Worm (Caenorhabditis elegans): Measurements from ENCODE around the gene str-30.

Gene str-30

ce11 chrV:3771437-3772256 is 46.8 kb downstream of the str-30 start, which contains the start of the genes R08E5.1 and rips-1 (continued):
- no peak for TF ChIP-seq hpl-2 (GFP tag; optimal IDR thresholded peaks at IDR 0.05)
- TF ChIP-seq hlh-17 (GFP tag; optimal IDR thresholded peaks at IDR 0.05; ENCODE audit: borderline replicate concordance): no peak
- no peak for TF ChIP-seq nhr-84 (tag; optimal IDR thresholded peaks at IDR 0.05)
- TF ChIP-seq xbp-1 (tag; optimal IDR thresholded peaks at IDR 0.05): no peak
- TF ChIP-seq fos-1 (tag; optimal IDR thresholded peaks at IDR 0.05): no peak
- TF ChIP-seq tlp-1 (tag; optimal IDR thresholded peaks at IDR 0.05): no peak
- TF ChIP-seq nhr-85 (tag): peak; percentile 81
- TF ChIP-seq ama-1 (optimal IDR thresholded peaks at IDR 0.05): no peak
- TF ChIP-seq efl-3 (GFP tag; optimal IDR thresholded peaks at IDR 0.05): no peak
- no peak for TF ChIP-seq C34B4.2 (tag; optimal IDR thresholded peaks at IDR 0.05)
- TF ChIP-seq aha-1 (tag; optimal IDR thresholded peaks at IDR 0.05): peak; percentile 39
- TF ChIP-seq unc-130 (tag; optimal IDR thresholded peaks at IDR 0.05): peak; percentile 26
- TF ChIP-seq snpc-4 (tag; optimal IDR thresholded peaks at IDR 0.05): no peak
- no peak for TF ChIP-seq pag-3 (tag; optimal IDR thresholded peaks at IDR 0.05; ENCODE audit: borderline replicate concordance, insufficient read depth)
- no peak for TF ChIP-seq unc-86 (tag; optimal IDR thresholded peaks at IDR 0.05)
- TF ChIP-seq sox-4 (tag; optimal IDR thresholded peaks at IDR 0.05): no peak
- no peak for TF ChIP-seq egl-13 (tag; optimal IDR thresholded peaks at IDR 0.05)
- no peak for TF ChIP-seq sptf-1 (tag; optimal IDR thresholded peaks at IDR 0.05)
- no peak for TF ChIP-seq lir-3 (tag; optimal IDR thresholded peaks at IDR 0.05; ENCODE audit: poor library complexity)
- TF ChIP-seq lin-15B (tag; optimal IDR thresholded peaks at IDR 0.05): no peak
- TF ChIP-seq nhr-71 (tag; optimal IDR thresholded peaks at IDR 0.05): no peak
- no peak for TF ChIP-seq alr-1 (tag; optimal IDR thresholded peaks at IDR 0.05; ENCODE audit: borderline replicate concordance)
- no peak for TF ChIP-seq C16A3.4 (tag; optimal IDR thresholded peaks at IDR 0.05)
- TF ChIP-seq Y116A8C.19 (tag; optimal IDR thresholded peaks at IDR 0.05; ENCODE audit: borderline replicate concordance): no peak
- TF ChIP-seq irx-1 (tag; optimal IDR thresholded peaks at IDR 0.05): no peak
- no peak for TF ChIP-seq nhr-12 (tag; optimal IDR thresholded peaks at IDR 0.05)
- no peak for TF ChIP-seq zag-1 (tag; optimal IDR thresholded peaks at IDR 0.05)
- TF ChIP-seq zip-4 (GFP tag; optimal IDR thresholded peaks at IDR 0.05): no peak
- TF ChIP-seq nhr-28 (tag; optimal IDR thresholded peaks at IDR 0.05): no peak
- no peak for TF ChIP-seq ztf-11 (tag; optimal IDR thresholded peaks at IDR 0.05)
- peak; percentile 62 for TF ChIP-seq blmp-1 (tag; optimal IDR thresholded peaks at IDR 0.05)
- no peak for TF ChIP-seq ces-1 (GFP tag; optimal IDR thresholded peaks at IDR 0.05)
- TF ChIP-seq nhr-20 (tag; optimal IDR thresholded peaks at IDR 0.05): peak; percentile 43
- TF ChIP-seq sup-37 (GFP tag; optimal IDR thresholded peaks at IDR 0.05): no peak
- no peak for TF ChIP-seq tbx-2 (tag; optimal IDR thresholded peaks at IDR 0.05)
- no peak for TF ChIP-seq lsy-2 (tag; optimal IDR thresholded peaks at IDR 0.05)
- TF ChIP-seq ceh-88 (GFP tag; IDR thresholded peaks at IDR 0.05): no peak
- TF ChIP-seq dsc-1 (tag; optimal IDR thresholded peaks at IDR 0.05): no peak
- no peak for TF ChIP-seq nhr-237 (tag; optimal IDR thresholded peaks at IDR 0.05)
- no peak for TF ChIP-seq pqm-1 (tag; optimal IDR thresholded peaks at IDR 0.05)

- TF ChIP-seq ceh-82 (tag; optimal IDR thresholded peaks at IDR 0.05) (no peak), swsn-7 (tag; optimal IDR thresholded peaks at IDR 0.05) (no peak), nhr-85 (tag) (no peak), elt-2 (tag; optimal IDR thresholded peaks at IDR 0.05) (no peak), ceh-88 (GFP tag; IDR thresholded peaks at IDR 0.05) (no peak), ets-5 (GFP tag; IDR thresholded peaks at IDR 0.05) (no peak), nhr-28 (tag; optimal IDR thresholded peaks at IDR 0.05) (no peak), fos-1 (tag; optimal IDR thresholded peaks at IDR 0.05) (no peak), Y116A8C.19 (tag; optimal IDR thresholded peaks at IDR 0.05; ENCODE audit: borderline replicate concordance) (no peak), egl-13 (tag; optimal IDR thresholded peaks at IDR 0.05) (no peak), aha-1 (tag; optimal IDR thresholded peaks at IDR 0.05) (no peak), lin-15B (tag; optimal IDR thresholded peaks at IDR 0.05) (no peak), C16A3.4 (tag; optimal IDR thresholded peaks at IDR 0.05) (no peak), lin-39 (tag; optimal IDR thresholded peaks at IDR 0.05) (no peak), F16B12.6 (tag; optimal IDR thresholded peaks at IDR 0.05) (no peak), ama-1 (optimal IDR thresholded peaks at IDR 0.05) (no peak), mep-1 (tag; optimal IDR thresholded peaks at IDR 0.05) (no peak)
These were observed 48.7 kb downstream of the str-30 start for ce11 chrV:3773618-3774017.
